Fruit fly (Drosophila melanogaster) whole organism, embryonic: Measurements from ENCODE around the gene red.

ENCODE experiments used
- ATbp ChIP-seq: fragments of 200-800 bp; sonication (Bioruptor generic); optimal IDR thresholded peaks from 2 replicates; lab custom pipeline; 2017; ENCODE audit warnings: missing biosample characterization, mild to moderate bottlenecking, missing genetic modification characterization, missing genetic modification reagents
- BEAF-32 ChIP-seq: fragments of 200-800 bp; sonication (Bioruptor generic); optimal IDR thresholded peaks from 3 replicates; lab custom pipeline; 2017; ENCODE audit warnings: missing biosample characterization, missing genetic modification characterization, mild to moderate bottlenecking, moderate library complexity, missing genetic modification reagents
- BtbVII ChIP-seq: fragments of 200-800 bp; sonication (Bioruptor generic); optimal IDR thresholded peaks from 3 replicates; lab custom pipeline; 2017; ENCODE audit warnings: missing biosample characterization, mild to moderate bottlenecking, missing genetic modification characterization
- CG1233 ChIP-seq: fragments of 200-800 bp; sonication (Bioruptor generic); optimal IDR thresholded peaks from 4 replicates; lab custom pipeline; 2018; ENCODE audit warnings: missing biosample characterization, mild to moderate bottlenecking, missing genetic modification characterization
- CG13296 ChIP-seq: fragments of 200-800 bp; sonication (Bioruptor generic); optimal IDR thresholded peaks from 3 replicates; lab custom pipeline; 2018; ENCODE audit warnings: missing biosample characterization, mild to moderate bottlenecking, missing genetic modification characterization
- CG17612 ChIP-seq: fragments of 200-800 bp; sonication (Bioruptor generic); IDR thresholded peaks from 2 replicates; pipeline ENCODE4 v1.3.6; 2022; ENCODE audit warnings: missing biosample characterization, missing genetic modification characterization
- CG18619 ChIP-seq: fragments of 200-800 bp; sonication (Bioruptor generic); optimal IDR thresholded peaks from 3 replicates; lab custom pipeline; 2017; ENCODE audit warnings: missing biosample characterization, mild to moderate bottlenecking, missing genetic modification characterization
- CG2116 ChIP-seq: fragments of 200-800 bp; sonication (Bioruptor generic); optimal IDR thresholded peaks from 3 replicates; lab custom pipeline; 2018; ENCODE audit warnings: missing biosample characterization, mild to moderate bottlenecking, missing genetic modification characterization
- CG33557 ChIP-seq: fragments of 200-800 bp; sonication (Bioruptor generic); optimal IDR thresholded peaks from 2 replicates; lab custom pipeline; 2019; ENCODE audit warnings: missing biosample characterization, mild to moderate bottlenecking, missing genetic modification characterization, moderate library complexity
- CG3995 ChIP-seq: fragments of 200-800 bp; sonication (Bioruptor generic); optimal IDR thresholded peaks from 3 replicates; lab custom pipeline; 2016; ENCODE audit warnings: missing biosample characterization, missing genetic modification characterization
- CG5245 ChIP-seq: fragments of 200-800 bp; sonication (Bioruptor generic); optimal IDR thresholded peaks from 3 replicates; lab custom pipeline; 2016; ENCODE audit warnings: missing biosample characterization, missing genetic modification characterization
- CG6654 ChIP-seq: fragments of 200-800 bp; sonication (Bioruptor generic); optimal IDR thresholded peaks from 2 replicates; lab custom pipeline; 2017; ENCODE audit warnings: missing biosample characterization, mild to moderate bottlenecking, missing genetic modification characterization
- CG6791 ChIP-seq: fragments of 200-800 bp; sonication (Bioruptor generic); IDR thresholded peaks from 3 replicates; pipeline ENCODE4 v1.3.6; 2022; ENCODE audit warnings: missing biosample characterization, missing genetic modification characterization; ENCODE audit not compliant: partially characterized antibody
- CG9437 ChIP-seq: fragments of 200-800 bp; sonication (Bioruptor generic); optimal IDR thresholded peaks from 2 replicates; lab custom pipeline; 2018; ENCODE audit warnings: missing biosample characterization, mild to moderate bottlenecking, missing genetic modification characterization
- CG9727 ChIP-seq: fragments of 200-800 bp; sonication (Bioruptor generic); optimal IDR thresholded peaks from 3 replicates; lab custom pipeline; 2017; ENCODE audit warnings: missing biosample characterization, mild to moderate bottlenecking, missing genetic modification characterization
- CkIIα-i1 ChIP-seq: fragments of 200-800 bp; sonication (Bioruptor generic); IDR thresholded peaks from 2 replicates; pipeline ENCODE4 v1.3.6; 2022; ENCODE audit warnings: missing biosample characterization, missing genetic modification characterization
- HmgD ChIP-seq: fragments of 200-800 bp; sonication (Bioruptor generic); optimal IDR thresholded peaks from 3 replicates; lab custom pipeline; 2016; ENCODE audit warnings: missing biosample characterization, missing genetic modification characterization
- Hr3 ChIP-seq: fragments of 200-800 bp; sonication (Bioruptor generic); optimal IDR thresholded peaks from 3 replicates; lab custom pipeline; 2016; ENCODE audit warnings: missing biosample characterization, missing genetic modification characterization
- Kr ChIP-seq: fragments of 200-800 bp; sonication (Bioruptor generic); optimal IDR thresholded peaks from 2 replicates; lab custom pipeline; 2017; ENCODE audit warnings: missing biosample characterization, mild to moderate bottlenecking, missing genetic modification characterization
- Lhr ChIP-seq: fragments of 200-800 bp; sonication (Bioruptor generic); optimal IDR thresholded peaks from 3 replicates; lab custom pipeline; 2017; ENCODE audit warnings: mild to moderate bottlenecking, missing biosample characterization, missing genetic modification reagents, missing genetic modification characterization
- MTF-1 ChIP-seq: fragments of 200-800 bp; sonication (Bioruptor generic); optimal IDR thresholded peaks from 2 replicates; lab custom pipeline; 2018; ENCODE audit warnings: missing biosample characterization, mild to moderate bottlenecking, missing genetic modification characterization, borderline replicate concordance
- Neu2 ChIP-seq: fragments of 200-800 bp; sonication (Bioruptor generic); optimal IDR thresholded peaks from 3 replicates; lab custom pipeline; 2016; ENCODE audit warnings: missing biosample characterization, missing genetic modification characterization, borderline replicate concordance
- NfI ChIP-seq: fragments of 200-800 bp; sonication (Bioruptor generic); optimal IDR thresholded peaks from 3 replicates; lab custom pipeline; 2018; ENCODE audit warnings: missing biosample characterization, mild to moderate bottlenecking, missing genetic modification characterization, moderate library complexity
- Opbp ChIP-seq: fragments of 200-800 bp; sonication (Bioruptor generic); IDR thresholded peaks from 3 replicates; pipeline ENCODE4 v1.3.6; 2022; ENCODE audit warnings: missing biosample characterization, missing genetic modification characterization; ENCODE audit not compliant: partially characterized antibody
- Ptx1 ChIP-seq: fragments of 200-800 bp; sonication (Bioruptor generic); IDR thresholded peaks from 2 replicates; pipeline ENCODE4 v1.3.6; 2022; ENCODE audit warnings: missing biosample characterization, missing genetic modification characterization
- Rfx ChIP-seq: fragments of 200-800 bp; sonication (Bioruptor generic); IDR thresholded peaks from 2 replicates; pipeline ENCODE4 v1.3.6; 2022; ENCODE audit warnings: missing biosample characterization, missing genetic modification characterization
- Taf1 ChIP-seq: fragments of 200-800 bp; sonication (Bioruptor generic); IDR thresholded peaks from 2 replicates; pipeline ENCODE4 v1.3.6; 2022; ENCODE audit warnings: missing biosample characterization, missing genetic modification characterization
- Vsx1 ChIP-seq: fragments of 200-800 bp; sonication (Bioruptor generic); optimal IDR thresholded peaks from 2 replicates; lab custom pipeline; 2017; ENCODE audit warnings: missing biosample characterization, mild to moderate bottlenecking, missing genetic modification characterization, missing genetic modification reagents
- bbx ChIP-seq: fragments of 200-800 bp; sonication (Bioruptor generic); IDR thresholded peaks from 2 replicates; pipeline ENCODE4 v1.3.6; 2022; ENCODE audit warnings: missing biosample characterization, missing genetic modification characterization; ENCODE audit not compliant: partially characterized antibody
- br ChIP-seq: fragments of >200 bp; optimal IDR thresholded peaks from 2 replicates; lab custom pipeline; 2017
- chinmo ChIP-seq: fragments of 200-800 bp; sonication (Bioruptor generic); IDR thresholded peaks from 4 replicates; pipeline ENCODE4 v1.3.6; 2022; ENCODE audit warnings: missing biosample characterization, missing genetic modification characterization; ENCODE audit not compliant: partially characterized antibody
- chn ChIP-seq: fragments of 200-800 bp; sonication (Bioruptor generic); optimal IDR thresholded peaks from 2 replicates; lab custom pipeline; 2016; ENCODE audit warnings: missing biosample characterization, missing genetic modification characterization
- danr ChIP-seq: fragments of 200-800 bp; sonication (Bioruptor generic); IDR thresholded peaks from 2 replicates; pipeline ENCODE4 v1.3.6; 2022; ENCODE audit warnings: missing biosample characterization, missing genetic modification characterization
- dati ChIP-seq: fragments of 200-800 bp; sonication (Bioruptor generic); IDR thresholded peaks from 2 replicates; pipeline ENCODE4 v1.3.6; 2022; ENCODE audit warnings: missing biosample characterization, missing genetic modification characterization
- gcm2 ChIP-seq: fragments of 200-800 bp; sonication (Bioruptor generic); optimal IDR thresholded peaks from 2 replicates; lab custom pipeline; 2016; ENCODE audit warnings: missing biosample characterization, missing genetic modification characterization
- gsb ChIP-seq: fragments of 200-800 bp; sonication (Bioruptor generic); IDR thresholded peaks from 2 replicates; pipeline ENCODE4 v1.3.6; 2022; ENCODE audit warnings: missing biosample characterization, missing genetic modification characterization
- hth ChIP-seq: fragments of >200 bp; optimal IDR thresholded peaks from 2 replicates; lab custom pipeline; 2017; ENCODE audit warnings: inconsistent platforms
- ind ChIP-seq: fragments of 200-800 bp; sonication (Bioruptor generic); optimal IDR thresholded peaks from 3 replicates; lab custom pipeline; 2016; ENCODE audit warnings: missing biosample characterization, missing genetic modification characterization
- klu ChIP-seq: fragments of 200-800 bp; sonication (Bioruptor generic); IDR thresholded peaks from 2 replicates; pipeline ENCODE4 v1.3.6; 2022; ENCODE audit warnings: missing biosample characterization, missing genetic modification characterization
- maf-S ChIP-seq: fragments of 200-800 bp; sonication (Bioruptor generic); optimal IDR thresholded peaks from 2 replicates; lab custom pipeline; 2016; ENCODE audit warnings: missing biosample characterization, missing genetic modification characterization
- nerfin-2 ChIP-seq: fragments of 200-800 bp; sonication (Bioruptor generic); IDR thresholded peaks from 2 replicates; pipeline ENCODE4 v1.3.6; 2022; ENCODE audit warnings: missing biosample characterization, missing genetic modification characterization; ENCODE audit not compliant: partially characterized antibody
- pho ChIP-seq: fragments of 200-800 bp; sonication (Bioruptor generic); optimal IDR thresholded peaks from 2 replicates; lab custom pipeline; 2016; ENCODE audit warnings: missing biosample characterization, missing genetic modification characterization
- sc ChIP-seq, 3 experiments: fragments of >200 bp in 2 of 3; fragments of 200-800 bp in 1 of 3; sonication (Bioruptor generic) in 1 of 3; optimal IDR thresholded peaks; 2 replicates in 2 of 3; 3 replicates in 1 of 3; lab custom pipeline; 2017; ENCODE audit warnings: mild to moderate bottlenecking in 1 of 3, missing biosample characterization in 1 of 3, missing genetic modification characterization in 1 of 3, missing genetic modification reagents in 1 of 3
- schlank ChIP-seq: fragments of 200-800 bp; sonication (Bioruptor generic); optimal IDR thresholded peaks from 2 replicates; lab custom pipeline; 2018; ENCODE audit warnings: missing biosample characterization, mild to moderate bottlenecking, missing genetic modification characterization
- sd ChIP-seq: fragments of 200-800 bp; sonication (Bioruptor generic); optimal IDR thresholded peaks from 3 replicates; lab custom pipeline; 2018; ENCODE audit warnings: missing biosample characterization, mild to moderate bottlenecking, missing genetic modification characterization, moderate library complexity
- sim ChIP-seq: fragments of 200-800 bp; sonication (Bioruptor generic); IDR thresholded peaks from 2 replicates; pipeline ENCODE4 v1.3.6; 2022; ENCODE audit warnings: missing biosample characterization, missing genetic modification characterization
- sr ChIP-seq: fragments of 200-800 bp; sonication (Bioruptor generic); IDR thresholded peaks from 3 replicates; pipeline ENCODE4 v1.3.6; 2022; ENCODE audit warnings: missing biosample characterization, missing genetic modification characterization
- vvl ChIP-seq: fragments of 200-800 bp; sonication (Bioruptor generic); IDR thresholded peaks from 2 replicates; pipeline ENCODE4 v1.3.6; 2022; ENCODE audit warnings: missing biosample characterization, missing genetic modification characterization
- zfh1 ChIP-seq: fragments of 200-800 bp; sonication (Bioruptor generic); IDR thresholded peaks from 3 replicates; pipeline ENCODE4 v1.3.6; 2022; ENCODE audit warnings: missing biosample characterization, missing genetic modification characterization

The red gene

dm6 chr3R:14286320-14287190, 2.3 kb upstream of the red start, which contains the start of gene trx (continued):
- TF ChIP-seq MTF-1 (GFP tag; lab: Kevin White, UChicago) (no peak), CG9437 (GFP tag; lab: Kevin White, UChicago) (no peak), BEAF-32 (GFP tag; lab: Kevin White, UChicago) (peak; percentile 47), vvl (GFP tag; lab: Robert Waterston, UW) (no peak), CG3995 (no peak), sc (optimal IDR thresholded peaks at IDR 0.05; lab: Kevin White, UChicago) (no peak), sc (GFP tag; optimal IDR thresholded peaks at IDR 0.05; lab: Kevin White, UChicago) (no peak), pho (GFP tag; lab: Kevin White, UChicago) (no peak), ATbp (GFP tag; lab: Kevin White, UChicago) (no peak), ind (GFP tag; lab: Kevin White, UChicago) (no peak), sd (tag; lab: Kevin White, UChicago) (peak; percentile 98), CG18619 (GFP tag; lab: Kevin White, UChicago) (no peak), Kr (GFP tag; lab: Kevin White, UChicago) (no peak), gsb (GFP tag; lab: Robert Waterston, UW) (no peak), CG2116 (GFP tag; lab: Kevin White, UChicago) (peak; percentile 36), klu (GFP tag; lab: Robert Waterston, UW) (no peak), CG17612 (GFP tag; lab: Robert Waterston, UW) (no peak), Neu2 (GFP tag; lab: Kevin White, UChicago) (no peak), sim (GFP tag; lab: Robert Waterston, UW) (no peak), hth (lab: Kevin White, UChicago) (no peak), CkIIα-i1 (no peak), bbx (no peak), CG13296 (GFP tag; lab: Kevin White, UChicago) (no peak), dati (GFP tag; lab: Robert Waterston, UW) (no peak), nerfin-2 (no peak), Taf1 (GFP tag; lab: Robert Waterston, UW) (no peak), BtbVII (GFP tag; lab: Kevin White, UChicago) (no peak), CG1233 (no peak), Opbp (GFP tag; lab: Robert Waterston, UW) (no peak), NfI (no peak), CG5245 (GFP tag; lab: Kevin White, UChicago) (no peak), CG9727 (no peak), Ptx1 (GFP tag; lab: Robert Waterston, UW) (no peak), Lhr (GFP tag; lab: Kevin White, UChicago) (peak; percentile 96), sr (GFP tag; lab: Robert Waterston, UW) (no peak), schlank (tag; lab: Kevin White, UChicago) (no peak), chn (no peak), gcm2 (no peak), zfh1 (GFP tag; lab: Robert Waterston, UW) (no peak), CG6654 (GFP tag; lab: Kevin White, UChicago) (no peak), HmgD (GFP tag; lab: Kevin White, UChicago) (peak; percentile 69), Rfx (GFP tag; lab: Robert Waterston, UW) (no peak), maf-S (GFP tag; lab: Kevin White, UChicago) (no peak), CG6791 (no peak), br (lab: Kevin White, UChicago) (no peak), danr (GFP tag; lab: Robert Waterston, UW) (no peak), CG33557 (no peak), Hr3 (no peak), chinmo (GFP tag; lab: Robert Waterston, UW) (no peak), Vsx1 (GFP tag; lab: Kevin White, UChicago) (peak; percentile 9)
